Worm (Caenorhabditis elegans) whole organism, L4 larva: ENCODE results near the gene D1046.16.

ENCODE experiments used
- F37D6.2 ChIP-seq: sonication (generic microtip); optimal IDR thresholded peaks from 2 replicates; lab custom pipeline; 2016; ENCODE audit warnings: mild to moderate bottlenecking, missing genetic modification characterization, missing compliant biosample characterization
- R02D3.7 ChIP-seq: fragments of 150-350 bp; sonication (generic microtip); optimal IDR thresholded peaks from 3 replicates; lab custom pipeline; 2014; ENCODE audit warnings: missing biosample characterization, missing genetic modification characterization
- daf-12 ChIP-seq: fragments of 150-350 bp; optimal IDR thresholded peaks from 2 replicates; lab custom pipeline; 2014; ENCODE audit warnings: missing biosample characterization, missing genetic modification reagents, missing genetic modification characterization
- nhr-48 ChIP-seq: sonication (generic microtip); optimal IDR thresholded peaks from 2 replicates; lab custom pipeline; 2016; ENCODE audit warnings: mild to moderate bottlenecking, missing genetic modification characterization, missing compliant biosample characterization
- skn-1 ChIP-seq: fragments of 150-350 bp; optimal IDR thresholded peaks from 2 replicates; lab custom pipeline; 2014; ENCODE audit warnings: missing biosample characterization, missing genetic modification characterization

ce11 chrIV:8873847-8874246, 48.1 kb upstream of the D1046.16 start, which contains the start of gene hdl-2:
- TF ChIP-seq skn-1 (tag; lab: Kevin White, UChicago) = no peak
- TF ChIP-seq R02D3.7 = no peak
- no peak for TF ChIP-seq nhr-48 (tag; lab: Kevin White, UChicago)
- no peak for TF ChIP-seq daf-12
- no peak for TF ChIP-seq F37D6.2 (tag; lab: Kevin White, UChicago)
